Worm (Caenorhabditis elegans): ENCODE results near the gene ipla-2.

- TF ChIP-seq flt-1 (GFP tag; IDR thresholded peaks at IDR 0.05) (no peak), ztf-29 (GFP tag; IDR thresholded peaks at IDR 0.05) (no peak), med-1 (GFP tag; optimal IDR thresholded peaks at IDR 0.05; ENCODE audit: insufficient read depth) (no peak), tab-1 (GFP tag; IDR thresholded peaks at IDR 0.05) (no peak), ref-1 (GFP tag; conservative IDR thresholded peaks at IDR 0.05) (no peak), T22C8.4 (GFP tag; IDR thresholded peaks at IDR 0.05) (no peak), ztf-23 (GFP tag; IDR thresholded peaks at IDR 0.05) (no peak)
Observed at ce11 chrX:9868820-9869219, 31.0 kb upstream of the ipla-2 start, which contains the start of gene R07B1.7.

Data from whole organism, midembryonic.